Fruit fly (Drosophila melanogaster) whole organism, embryonic: ENCODE measurements around the gene CG43255.
A peak's percentile ranks its signal among the peaks of the same experiment; 100 is the strongest.

Source experiments
- Bgb ChIP-seq: fragments of 200-800 bp; sonication (Bioruptor generic); IDR thresholded peaks from 2 replicates; pipeline ENCODE4 v1.3.6; 2022; ENCODE audit warnings: missing biosample characterization, missing genetic modification characterization; ENCODE audit not compliant: partially characterized antibody
- CG11696 ChIP-seq: fragments of 200-800 bp; sonication (Bioruptor generic); IDR thresholded peaks from 2 replicates; pipeline ENCODE4 v1.3.6; 2022; ENCODE audit warnings: missing biosample characterization, missing genetic modification characterization
- CG12769 ChIP-seq: fragments of 200-800 bp; sonication (Bioruptor generic); optimal IDR thresholded peaks from 2 replicates; lab custom pipeline; 2019; ENCODE audit warnings: missing biosample characterization, mild to moderate bottlenecking, missing genetic modification characterization, moderate library complexity
- CG13123 ChIP-seq: fragments of 200-800 bp; sonication (Bioruptor generic); optimal IDR thresholded peaks from 2 replicates; lab custom pipeline; 2016; ENCODE audit warnings: missing biosample characterization, missing genetic modification characterization
- CG14441 ChIP-seq: fragments of 200-800 bp; sonication (Bioruptor generic); IDR thresholded peaks from 2 replicates; pipeline ENCODE4 v1.3.6; 2022; ENCODE audit warnings: missing biosample characterization, missing genetic modification characterization
- CG15479 ChIP-seq: fragments of 200-800 bp; sonication (Bioruptor generic); optimal IDR thresholded peaks from 3 replicates; lab custom pipeline; 2019; ENCODE audit warnings: missing biosample characterization, mild to moderate bottlenecking, missing genetic modification characterization, moderate library complexity
- CG1647 ChIP-seq: fragments of 200-800 bp; sonication (Bioruptor generic); optimal IDR thresholded peaks from 3 replicates; lab custom pipeline; 2016; ENCODE audit warnings: missing biosample characterization, missing genetic modification characterization
- CG17328 ChIP-seq: fragments of 200-800 bp; sonication (Bioruptor generic); IDR thresholded peaks from 2 replicates; pipeline ENCODE4 v1.3.6; 2022; ENCODE audit warnings: missing biosample characterization, missing genetic modification characterization
- CG18476 ChIP-seq: fragments of 200-800 bp; sonication (Bioruptor generic); optimal IDR thresholded peaks from 2 replicates; lab custom pipeline; 2016; ENCODE audit warnings: missing biosample characterization, mild to moderate bottlenecking, missing genetic modification characterization
- CG2712 ChIP-seq: fragments of 200-800 bp; optimal IDR thresholded peaks from 3 replicates; lab custom pipeline; 2019; ENCODE audit warnings: missing biosample characterization, mild to moderate bottlenecking, missing genetic modification characterization, moderate library complexity
- CG2875 ChIP-seq: fragments of 200-800 bp; sonication (Bioruptor generic); optimal IDR thresholded peaks from 2 replicates; lab custom pipeline; 2017; ENCODE audit warnings: missing biosample characterization, mild to moderate bottlenecking, missing genetic modification characterization, missing genetic modification reagents
- CG3065 ChIP-seq: fragments of 200-800 bp; sonication (Bioruptor generic); optimal IDR thresholded peaks from 2 replicates; lab custom pipeline; 2016; ENCODE audit warnings: missing biosample characterization, missing genetic modification characterization
- CG32767 ChIP-seq: fragments of 200-800 bp; sonication (Bioruptor generic); IDR thresholded peaks from 2 replicates; pipeline ENCODE4 v1.3.6; 2022; ENCODE audit warnings: missing biosample characterization, missing genetic modification characterization
- CG32772 ChIP-seq: fragments of 200-800 bp; sonication (Bioruptor generic); IDR thresholded peaks from 2 replicates; pipeline ENCODE4 v1.3.6; 2022; ENCODE audit warnings: missing biosample characterization, missing genetic modification characterization
- CG33557 ChIP-seq: fragments of 200-800 bp; sonication (Bioruptor generic); optimal IDR thresholded peaks from 2 replicates; lab custom pipeline; 2019; ENCODE audit warnings: missing biosample characterization, mild to moderate bottlenecking, missing genetic modification characterization, moderate library complexity
- CG3407 ChIP-seq: fragments of 200-800 bp; sonication (Bioruptor generic); optimal IDR thresholded peaks from 2 replicates; lab custom pipeline; 2018; ENCODE audit warnings: missing biosample characterization, mild to moderate bottlenecking, missing genetic modification characterization
- CG34376 ChIP-seq: fragments of 200-800 bp; sonication (Bioruptor generic); optimal IDR thresholded peaks from 2 replicates; lab custom pipeline; 2018; ENCODE audit warnings: missing biosample characterization, mild to moderate bottlenecking, missing genetic modification characterization
- CG4328 ChIP-seq: fragments of 200-800 bp; sonication (Bioruptor generic); optimal IDR thresholded peaks from 3 replicates; lab custom pipeline; 2017; ENCODE audit warnings: missing biosample characterization, missing genetic modification reagents, missing genetic modification characterization
- CG7372 ChIP-seq: fragments of 200-800 bp; sonication (Bioruptor generic); IDR thresholded peaks from 2 replicates; pipeline ENCODE4 v1.3.6; 2022; ENCODE audit warnings: missing biosample characterization, missing genetic modification characterization
- CG7786 ChIP-seq: fragments of 200-800 bp; sonication (Bioruptor generic); optimal IDR thresholded peaks from 2 replicates; lab custom pipeline; 2016; ENCODE audit warnings: missing biosample characterization, missing genetic modification characterization
- CG8089 ChIP-seq: fragments of 200-800 bp; sonication (Bioruptor generic); optimal IDR thresholded peaks from 3 replicates; lab custom pipeline; 2016; ENCODE audit warnings: missing biosample characterization, missing genetic modification characterization
- CG8290 ChIP-seq, 3 experiments: fragments of 200-800 bp; sonication (Bioruptor generic); optimal IDR thresholded peaks; 2 replicates each; lab custom pipeline; 2016 to 2019; ENCODE audit warnings: missing biosample characterization in 3 of 3, missing genetic modification characterization in 3 of 3, mild to moderate bottlenecking in 2 of 3, moderate library complexity in 1 of 3
- CG8765 ChIP-seq: fragments of 200-800 bp; sonication (Bioruptor generic); IDR thresholded peaks from 2 replicates; pipeline ENCODE4 v1.3.6; 2022; ENCODE audit warnings: missing biosample characterization, missing genetic modification characterization
- CG9817 ChIP-seq: fragments of 200-800 bp; sonication (Bioruptor generic); optimal IDR thresholded peaks from 2 replicates; lab custom pipeline; 2018; ENCODE audit warnings: missing biosample characterization, mild to moderate bottlenecking, missing genetic modification characterization, moderate library complexity
- CHES-1-like ChIP-seq: fragments of 200-800 bp; sonication (Bioruptor generic); optimal IDR thresholded peaks from 2 replicates; lab custom pipeline; 2016; ENCODE audit warnings: missing biosample characterization, missing genetic modification characterization
- D ChIP-seq, 2 experiments: fragments of 200-800 bp in 1 of 2; fragments of >200 bp in 1 of 2; sonication (Bioruptor generic) in 1 of 2; optimal IDR thresholded peaks; 2 replicates in 1 of 2; 3 replicates in 1 of 2; lab custom pipeline; 2017; ENCODE audit warnings: mild to moderate bottlenecking in 1 of 2, missing biosample characterization in 1 of 2, missing genetic modification characterization in 1 of 2, missing genetic modification reagents in 1 of 2
- Dek ChIP-seq: fragments of 200-800 bp; sonication (Bioruptor generic); optimal IDR thresholded peaks from 3 replicates; lab custom pipeline; 2019; ENCODE audit warnings: missing biosample characterization, mild to moderate bottlenecking, missing genetic modification characterization, moderate library complexity
- Fer2 ChIP-seq: fragments of 200-800 bp; sonication (Bioruptor generic); optimal IDR thresholded peaks from 2 replicates; lab custom pipeline; 2018; ENCODE audit warnings: missing biosample characterization, mild to moderate bottlenecking, missing genetic modification characterization, moderate library complexity
- Gsc ChIP-seq: fragments of 200-800 bp; sonication (Bioruptor generic); IDR thresholded peaks from 2 replicates; pipeline ENCODE4 v1.3.6; 2022; ENCODE audit warnings: missing biosample characterization, missing genetic modification characterization
- H15 ChIP-seq: fragments of 200-800 bp; sonication (Bioruptor generic); IDR thresholded peaks from 3 replicates; pipeline ENCODE4 v1.3.6; 2022; ENCODE audit warnings: missing biosample characterization, missing genetic modification characterization
- MBD-R2 ChIP-seq: fragments of 200-800 bp; sonication (Bioruptor generic); IDR thresholded peaks from 2 replicates; pipeline ENCODE4 v1.3.6; 2022; ENCODE audit warnings: missing biosample characterization, missing genetic modification characterization
- Poxn ChIP-seq: fragments of 200-800 bp; sonication (Bioruptor generic); IDR thresholded peaks from 2 replicates; pipeline ENCODE4 v1.3.6; 2022; ENCODE audit warnings: missing biosample characterization, missing genetic modification characterization
- Six4 ChIP-seq: fragments of 200-800 bp; sonication (Bioruptor generic); optimal IDR thresholded peaks from 2 replicates; lab custom pipeline; 2016; ENCODE audit warnings: missing biosample characterization, missing genetic modification characterization
- Spps ChIP-seq: fragments of 200-800 bp; sonication (Bioruptor generic); optimal IDR thresholded peaks from 2 replicates; lab custom pipeline; 2018; ENCODE audit warnings: missing biosample characterization, mild to moderate bottlenecking, missing genetic modification characterization
- Sry-δ ChIP-seq: fragments of 200-800 bp; sonication (Bioruptor generic); optimal IDR thresholded peaks from 2 replicates; lab custom pipeline; 2016; ENCODE audit warnings: missing biosample characterization, missing genetic modification characterization
- Trl ChIP-seq, 3 experiments: fragments of >200 bp in 2 of 3; fragments of 200-800 bp in 1 of 3; sonication (Bioruptor generic) in 1 of 3; optimal IDR thresholded peaks; 2 replicates in 1 of 3; 3 replicates in 2 of 3; lab custom pipeline; 2016 to 2017; ENCODE audit warnings: missing biosample characterization in 1 of 3, missing genetic modification characterization in 1 of 3
- ap ChIP-seq: fragments of 200-800 bp; sonication (Bioruptor generic); IDR thresholded peaks from 2 replicates; pipeline ENCODE4 v1.3.6; 2022; ENCODE audit warnings: missing biosample characterization, missing genetic modification characterization
- chif ChIP-seq, 2 experiments: fragments of 200-800 bp; sonication (Bioruptor generic); optimal IDR thresholded peaks; 3 replicates each; lab custom pipeline; 2016; ENCODE audit warnings: missing biosample characterization in 2 of 2, missing genetic modification characterization in 2 of 2
- crp ChIP-seq, 2 experiments: fragments of 200-800 bp; sonication (Bioruptor generic); optimal IDR thresholded peaks; 2 replicates in 1 of 2; 3 replicates in 1 of 2; lab custom pipeline; 2017; ENCODE audit warnings: missing biosample characterization in 2 of 2, missing genetic modification characterization in 2 of 2, mild to moderate bottlenecking in 1 of 2, moderate library complexity in 1 of 2
- emc ChIP-seq: fragments of 200-800 bp; sonication (Bioruptor generic); optimal IDR thresholded peaks from 2 replicates; lab custom pipeline; 2016; ENCODE audit warnings: missing biosample characterization, missing genetic modification characterization
- eve ChIP-seq, 2 experiments: fragments of >200 bp; optimal IDR thresholded peaks; 2 replicates each; lab custom pipeline; 2017; ENCODE audit warnings: missing biosample characterization in 2 of 2, missing genetic modification characterization in 2 of 2
- insv ChIP-seq, 2 experiments: fragments of 200-800 bp; sonication (Bioruptor generic); optimal IDR thresholded peaks; 3 replicates each; lab custom pipeline; 2016 to 2018; ENCODE audit warnings: missing biosample characterization in 2 of 2, missing genetic modification characterization in 2 of 2
- peb ChIP-seq: fragments of 200-800 bp; sonication (Bioruptor generic); IDR thresholded peaks from 2 replicates; pipeline ENCODE4 v1.3.6; 2022; ENCODE audit warnings: missing biosample characterization, missing genetic modification characterization
- pfk ChIP-seq: fragments of 200-800 bp; sonication (Bioruptor generic); optimal IDR thresholded peaks from 2 replicates; lab custom pipeline; 2018; ENCODE audit warnings: missing biosample characterization, mild to moderate bottlenecking, missing genetic modification characterization, moderate library complexity
- scrt ChIP-seq: fragments of 200-800 bp; sonication (Bioruptor generic); optimal IDR thresholded peaks from 2 replicates; lab custom pipeline; 2018; ENCODE audit warnings: missing biosample characterization, mild to moderate bottlenecking, missing genetic modification characterization, moderate library complexity
- sd ChIP-seq: fragments of 200-800 bp; sonication (Bioruptor generic); optimal IDR thresholded peaks from 3 replicates; lab custom pipeline; 2018; ENCODE audit warnings: missing biosample characterization, mild to moderate bottlenecking, missing genetic modification characterization, moderate library complexity
- sqz ChIP-seq: fragments of 200-800 bp; sonication (Bioruptor generic); optimal IDR thresholded peaks from 3 replicates; lab custom pipeline; 2018; ENCODE audit warnings: missing biosample characterization, mild to moderate bottlenecking, missing genetic modification characterization
- tna ChIP-seq: fragments of 200-800 bp; sonication (Bioruptor generic); IDR thresholded peaks from 2 replicates; pipeline ENCODE4 v1.3.6; 2022; ENCODE audit warnings: missing biosample characterization, missing genetic modification characterization; ENCODE audit not compliant: partially characterized antibody

Gene CG43255

dm6 chrX:8892445-8893009 lies 31.2 kb upstream of the CG43255 start:
- no peak for TF ChIP-seq tna (GFP tag; lab: Robert Waterston, UW)
- no peak for TF ChIP-seq Gsc (GFP tag; lab: Robert Waterston, UW)
- no peak for TF ChIP-seq Spps
- peak; percentile 36 for TF ChIP-seq Fer2 (tag; lab: Kevin White, UChicago)
- no peak for TF ChIP-seq emc (GFP tag; lab: Kevin White, UChicago)
- TF ChIP-seq scrt (GFP tag; lab: Kevin White, UChicago), result peak; percentile 43
- no peak for TF ChIP-seq Six4 (GFP tag; lab: Kevin White, UChicago)
- TF ChIP-seq CG32767 (GFP tag; lab: Robert Waterston, UW), result 0 out of 2 replicates have a peak, but pooled peaks have one; percentile 35
- peak; percentile 24 for TF ChIP-seq CG12769 (tag; lab: Kevin White, UChicago)
- peak; percentile 42 for TF ChIP-seq CG1647 (GFP tag; lab: Kevin White, UChicago)
- no peak for TF ChIP-seq H15 (GFP tag; lab: Robert Waterston, UW)
- TF ChIP-seq CHES-1-like (GFP tag; lab: Kevin White, UChicago), result peak; percentile 17
- TF ChIP-seq peb (GFP tag; lab: Robert Waterston, UW), result no peak
- peak; percentile 53 for TF ChIP-seq CG7786 (GFP tag; lab: Kevin White, UChicago)
- no peak for TF ChIP-seq crp (GFP tag; optimal IDR thresholded peaks at IDR 0.05; lab: Kevin White, UChicago)
- no peak for TF ChIP-seq CG4328
- no peak for TF ChIP-seq CG3065 (GFP tag; lab: Kevin White, UChicago)
- peak; percentile 95 for TF ChIP-seq sd
- TF ChIP-seq eve (GFP tag; optimal IDR thresholded peaks at IDR 0.05; lab: Kevin White, UChicago), result peak in 1 of 2 experiments; percentile 39
- TF ChIP-seq CG2875 (GFP tag; lab: Kevin White, UChicago), result peak; percentile 3
- peak; percentile 33; the same call in 1 of the 2 replicates for TF ChIP-seq CG7372 (GFP tag; lab: Robert Waterston, UW)
- peak; percentile 45; the same call in 1 of the 2 replicates for TF ChIP-seq CG32772 (GFP tag; lab: Robert Waterston, UW)
- peak; percentile 26; the same call in 1 of the 2 replicates for TF ChIP-seq Poxn
- no peak for TF ChIP-seq sqz
- TF ChIP-seq CG3407, result no peak
- TF ChIP-seq CG18476 (GFP tag; lab: Kevin White, UChicago), result peak; percentile 35
- TF ChIP-seq CG8089 (GFP tag; lab: Kevin White, UChicago), result no peak
- peak; percentile 66 for TF ChIP-seq CG34376
- peak; percentile 49 for TF ChIP-seq CG9817 (tag; lab: Kevin White, UChicago)
- TF ChIP-seq ap, result no peak
- peak; percentile 63 for TF ChIP-seq Dek (tag; lab: Kevin White, UChicago)
- no peak for TF ChIP-seq Bgb (GFP tag; lab: Robert Waterston, UW)
- TF ChIP-seq CG17328, result no peak
- peak in 1 of 2 experiments; percentile 36 for TF ChIP-seq chif (GFP tag; optimal IDR thresholded peaks at IDR 0.05; lab: Kevin White, UChicago)
- peak; percentile 43 for TF ChIP-seq CG2712
- no peak for TF ChIP-seq CG13123 (GFP tag; lab: Kevin White, UChicago)
- no peak for TF ChIP-seq insv (GFP tag; optimal IDR thresholded peaks at IDR 0.05; lab: Kevin White, UChicago)
- no peak for TF ChIP-seq CG8290 (GFP tag; optimal IDR thresholded peaks at IDR 0.05; lab: Kevin White, UChicago)
- TF ChIP-seq CG8290 (tag; optimal IDR thresholded peaks at IDR 0.05; lab: Kevin White, UChicago), result no peak
- no peak for TF ChIP-seq pfk (GFP tag; lab: Kevin White, UChicago)
- TF ChIP-seq D (optimal IDR thresholded peaks at IDR 0.05; lab: Kevin White, UChicago), result no peak
- TF ChIP-seq D (GFP tag; optimal IDR thresholded peaks at IDR 0.05; lab: Kevin White, UChicago), result no peak
- peak; percentile 27; the same call in 1 of the 2 replicates for TF ChIP-seq MBD-R2 (GFP tag; lab: Robert Waterston, UW)
- peak; percentile 6 for TF ChIP-seq Sry-δ (GFP tag; lab: Kevin White, UChicago)
- no peak for TF ChIP-seq CG11696 (GFP tag; lab: Robert Waterston, UW)
- no peak for TF ChIP-seq Trl (optimal IDR thresholded peaks at IDR 0.05; lab: Kevin White, UChicago)
- peak; percentile 37 for TF ChIP-seq Trl (GFP tag; optimal IDR thresholded peaks at IDR 0.05; lab: Kevin White, UChicago)
- peak; percentile 70 for TF ChIP-seq CG14441 (GFP tag; lab: Robert Waterston, UW)
- TF ChIP-seq CG33557, result no peak
- no peak for TF ChIP-seq CG8765
- TF ChIP-seq CG15479, result no peak
